Worm (Caenorhabditis elegans) whole organism, L2 larva: ENCODE measurements around the gene dao-3.
A peak's percentile ranks its signal among the peaks of the same experiment; 100 is the strongest.

Experiments used
- C34F6.9 ChIP-seq: fragments of 150-350 bp; optimal IDR thresholded peaks from 2 replicates; lab custom pipeline; 2014; ENCODE audit warnings: missing biosample characterization, missing genetic modification characterization
- F13H6.1 ChIP-seq: sonication (generic microtip); optimal IDR thresholded peaks from 2 replicates; lab custom pipeline; 2016; ENCODE audit warnings: missing genetic modification characterization, missing compliant biosample characterization
- Y55F3AM.14 ChIP-seq: fragments of 200-800 bp; sonication (Bioruptor generic); optimal IDR thresholded peaks from 2 replicates; lab custom pipeline; 2018; ENCODE audit warnings: mild to moderate bottlenecking, missing genetic modification characterization, missing compliant biosample characterization
- ZK546.5 ChIP-seq: sonication (generic microtip); optimal IDR thresholded peaks from 2 replicates; lab custom pipeline; 2017; ENCODE audit warnings: missing biosample characterization, missing genetic modification characterization
- aly-2 ChIP-seq: fragments of 150-350 bp; optimal IDR thresholded peaks from 2 replicates; lab custom pipeline; 2014; ENCODE audit warnings: missing biosample characterization, missing genetic modification characterization
- blmp-1 ChIP-seq: sonication (generic microtip); optimal IDR thresholded peaks from 2 replicates; lab custom pipeline; 2017; ENCODE audit warnings: missing genetic modification characterization, mild to moderate bottlenecking, missing compliant biosample characterization, antibody characterized with exemption, moderate library complexity; ENCODE audit not compliant: insufficient read depth
- ceh-16 ChIP-seq: fragments of 150-350 bp; optimal IDR thresholded peaks from 2 replicates; lab custom pipeline; 2014; ENCODE audit warnings: missing biosample characterization, missing genetic modification characterization
- ceh-82 ChIP-seq: fragments of 150-350 bp; optimal IDR thresholded peaks from 2 replicates; lab custom pipeline; 2014; ENCODE audit warnings: missing biosample characterization, missing genetic modification characterization
- crh-2 ChIP-seq: sonication (generic microtip); optimal IDR thresholded peaks from 2 replicates; lab custom pipeline; 2017; ENCODE audit warnings: missing biosample characterization, missing genetic modification characterization
- dmd-4 ChIP-seq: sonication (generic microtip); optimal IDR thresholded peaks from 2 replicates; lab custom pipeline; 2017; ENCODE audit warnings: missing biosample characterization, missing genetic modification characterization
- egl-27 ChIP-seq: sonication (generic microtip); optimal IDR thresholded peaks from 3 replicates; lab custom pipeline; 2017; ENCODE audit warnings: missing biosample characterization, missing genetic modification reagents, missing genetic modification characterization
- elt-1 ChIP-seq: fragments of 150-350 bp; optimal IDR thresholded peaks from 2 replicates; lab custom pipeline; 2014; ENCODE audit warnings: missing biosample characterization, missing genetic modification characterization
- fos-1 ChIP-seq: fragments of 150-350 bp; optimal IDR thresholded peaks from 2 replicates; lab custom pipeline; 2014; ENCODE audit warnings: missing biosample characterization, missing genetic modification characterization
- gmeb-1 ChIP-seq: fragments of 150-350 bp; optimal IDR thresholded peaks from 2 replicates; lab custom pipeline; 2014; ENCODE audit warnings: missing biosample characterization, missing genetic modification characterization
- lin-11 ChIP-seq: fragments of 150-350 bp; sonication (generic microtip); optimal IDR thresholded peaks from 2 replicates; lab custom pipeline; 2014; ENCODE audit warnings: missing biosample characterization, missing genetic modification characterization, inconsistent platforms, mixed read lengths
- lin-13 ChIP-seq: fragments of 150-350 bp; optimal IDR thresholded peaks from 2 replicates; lab custom pipeline; 2014; ENCODE audit warnings: missing biosample characterization, missing genetic modification reagents, missing genetic modification characterization
- lin-39 ChIP-seq: fragments of 150-350 bp; optimal IDR thresholded peaks from 2 replicates; lab custom pipeline; 2014; ENCODE audit warnings: missing biosample characterization, missing genetic modification reagents, missing genetic modification characterization
- lsy-2 ChIP-seq, 2 experiments: fragments of 150-350 bp in 1 of 2; sonication (generic microtip) in 1 of 2; optimal IDR thresholded peaks; 2 replicates each; lab custom pipeline; 2014 to 2017; ENCODE audit warnings: missing biosample characterization in 2 of 2, missing genetic modification characterization in 2 of 2
- mab-5 ChIP-seq: fragments of 150-350 bp; optimal IDR thresholded peaks from 2 replicates; lab custom pipeline; 2014; ENCODE audit warnings: missing biosample characterization, missing genetic modification characterization
- mbf-1 ChIP-seq: sonication (generic microtip); optimal IDR thresholded peaks from 2 replicates; lab custom pipeline; 2017; ENCODE audit warnings: missing biosample characterization, missing genetic modification characterization
- mdl-1 ChIP-seq, 2 experiments: fragments of 150-350 bp in 1 of 2; sonication (generic microtip) in 1 of 2; optimal IDR thresholded peaks; 2 replicates each; lab custom pipeline; 2017; ENCODE audit warnings: missing biosample characterization in 2 of 2, missing genetic modification characterization in 2 of 2
- nhr-10 ChIP-seq: sonication (generic microtip); optimal IDR thresholded peaks from 2 replicates; lab custom pipeline; 2017; ENCODE audit warnings: missing biosample characterization, missing genetic modification characterization
- nhr-12 ChIP-seq: fragments of 150-350 bp; optimal IDR thresholded peaks from 2 replicates; lab custom pipeline; 2014; ENCODE audit warnings: missing biosample characterization, missing genetic modification characterization
- nhr-129 ChIP-seq: fragments of 150-350 bp; optimal IDR thresholded peaks from 2 replicates; lab custom pipeline; 2014; ENCODE audit warnings: missing biosample characterization, missing genetic modification characterization
- nhr-23 ChIP-seq: fragments of 150-350 bp; optimal IDR thresholded peaks from 2 replicates; lab custom pipeline; 2014; ENCODE audit warnings: missing biosample characterization, missing genetic modification reagents, missing genetic modification characterization
- nhr-237 ChIP-seq: fragments of 150-350 bp; optimal IDR thresholded peaks from 2 replicates; lab custom pipeline; 2014; ENCODE audit warnings: missing biosample characterization, missing genetic modification characterization
- nhr-25 ChIP-seq: fragments of 150-350 bp; sonication (generic microtip); optimal IDR thresholded peaks from 3 replicates; lab custom pipeline; 2014; ENCODE audit warnings: missing biosample characterization, missing genetic modification characterization
- nhr-77 ChIP-seq: fragments of 150-350 bp; optimal IDR thresholded peaks from 2 replicates; lab custom pipeline; 2014; ENCODE audit warnings: missing biosample characterization, missing genetic modification characterization
- peb-1 ChIP-seq: fragments of 150-350 bp; optimal IDR thresholded peaks from 2 replicates; lab custom pipeline; 2014; ENCODE audit warnings: missing biosample characterization, missing genetic modification characterization
- skn-1 ChIP-seq: sonication (generic microtip); optimal IDR thresholded peaks from 2 replicates; lab custom pipeline; 2017; ENCODE audit warnings: missing biosample characterization, missing genetic modification characterization
- sma-9 ChIP-seq, 2 experiments: fragments of 150-350 bp in 1 of 2; sonication (generic microtip) in 1 of 2; optimal IDR thresholded peaks; 2 replicates each; lab custom pipeline; 2014 to 2016; ENCODE audit warnings: missing genetic modification characterization in 2 of 2, mild to moderate bottlenecking in 1 of 2, missing biosample characterization in 1 of 2, missing compliant biosample characterization in 1 of 2, missing genetic modification reagents in 1 of 2, moderate library complexity in 1 of 2
- snpc-4 ChIP-seq: fragments of 150-350 bp; optimal IDR thresholded peaks from 2 replicates; lab custom pipeline; 2014; ENCODE audit warnings: missing biosample characterization, missing genetic modification characterization
- unc-39 ChIP-seq: fragments of 150-350 bp; optimal IDR thresholded peaks from 2 replicates; lab custom pipeline; 2014; ENCODE audit warnings: missing biosample characterization, missing genetic modification characterization
- unc-55 ChIP-seq: fragments of 150-350 bp; sonication (generic microtip); optimal IDR thresholded peaks from 3 replicates; lab custom pipeline; 2014; ENCODE audit warnings: missing biosample characterization, missing genetic modification reagents, missing genetic modification characterization
- zag-1 ChIP-seq: fragments of 150-350 bp; optimal IDR thresholded peaks from 2 replicates; lab custom pipeline; 2014; ENCODE audit warnings: missing biosample characterization, missing genetic modification characterization
- ztf-1 ChIP-seq: fragments of 200-800 bp; sonication (Bioruptor generic); conservative IDR thresholded peaks from 2 replicates; pipeline ENCODE4 v1.3.6; 2022; ENCODE audit warnings: missing genetic modification characterization, missing compliant biosample characterization

The dao-3 gene

DNA sequence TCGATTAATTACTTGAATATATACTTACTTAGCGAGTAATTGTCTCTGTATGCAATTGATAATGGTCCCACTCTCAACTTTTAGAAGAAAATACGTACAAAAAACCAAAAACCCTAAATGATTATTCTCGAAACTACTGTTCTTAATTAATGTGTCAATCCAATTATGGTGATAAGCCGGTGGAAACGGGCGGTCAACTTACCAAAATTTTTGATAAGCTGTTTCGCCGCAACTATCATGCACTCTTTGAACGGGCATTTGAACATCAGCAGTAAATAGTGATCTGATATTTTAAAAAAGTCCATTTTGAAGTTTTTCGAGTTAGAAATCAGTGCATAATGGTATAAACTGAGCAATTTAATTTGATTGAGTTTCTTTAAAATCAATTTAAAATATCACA, 8.0 kb downstream of the dao-3 start:
- TF ChIP-seq fos-1 (tag; lab: Kevin White, UChicago) = peak; percentile 11
- no peak for TF ChIP-seq egl-27 (tag; lab: Kevin White, UChicago)

DNA sequence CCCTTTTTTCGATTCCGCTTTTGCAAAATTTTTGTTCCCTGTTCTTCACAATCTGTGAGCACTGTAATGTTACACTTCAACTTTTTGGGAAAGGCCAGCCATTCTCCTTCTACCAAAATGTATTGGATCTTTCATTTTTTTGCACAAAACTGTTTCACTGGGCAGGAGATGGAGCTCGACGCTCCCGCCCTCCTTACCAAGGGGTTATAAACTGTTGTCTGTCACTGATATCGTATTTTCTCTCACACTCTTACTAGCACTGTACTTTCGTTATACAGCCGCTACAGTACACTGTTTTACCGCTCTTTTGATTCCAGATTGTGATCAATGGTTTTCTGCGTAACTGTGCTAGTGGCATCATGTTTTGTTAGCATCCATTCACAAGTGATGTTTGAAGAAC, 8.6 kb downstream of the dao-3 start, which contains the start of gene C46F2.1:
Gene C46F2.1, plus strand, starts transcription at position 301 of the 400 bp plus-strand sequence.
- TF ChIP-seq nhr-10 = no peak
- TF ChIP-seq nhr-12 (tag; lab: Kevin White, UChicago) = no peak

DNA sequence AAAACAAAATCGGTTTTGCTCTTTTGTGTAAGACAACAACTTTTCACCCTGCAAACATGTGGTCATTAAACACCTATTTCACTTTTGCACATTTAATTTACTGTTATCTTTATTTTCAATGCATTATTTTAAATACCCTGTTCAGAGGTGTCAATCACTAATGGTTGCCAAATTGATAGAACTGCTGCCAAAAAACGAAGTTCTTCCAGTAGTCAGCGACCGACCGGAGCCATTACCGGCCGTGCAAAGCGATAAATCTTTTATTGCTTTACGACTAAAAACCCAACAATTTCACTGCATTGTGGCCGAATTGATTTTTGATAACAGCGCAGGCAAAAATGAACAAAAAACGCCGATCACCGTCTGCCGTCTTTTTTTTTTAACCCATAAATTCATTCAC, 11.8 kb downstream of the dao-3 start:
- TF ChIP-seq nhr-129 = no peak
- TF ChIP-seq mdl-1 (tag; optimal IDR thresholded peaks at IDR 0.05; lab: Kevin White, UChicago) = no peak
- TF ChIP-seq ZK546.5 (tag; lab: Kevin White, UChicago) = no peak
- no peak for TF ChIP-seq peb-1 (tag; lab: Kevin White, UChicago)
- TF ChIP-seq nhr-23 (tag; lab: Kevin White, UChicago) = no peak
- TF ChIP-seq aly-2 = no peak
- no peak for TF ChIP-seq nhr-237
- TF ChIP-seq gmeb-1 = no peak
- TF ChIP-seq nhr-25 (tag; lab: Kevin White, UChicago) = no peak
- no peak for TF ChIP-seq unc-39 (tag; lab: Kevin White, UChicago)
- TF ChIP-seq sma-9 (GFP tag; optimal IDR thresholded peaks at IDR 0.05; lab: Kevin White, UChicago) = no peak
- no peak for TF ChIP-seq sma-9 (tag; optimal IDR thresholded peaks at IDR 0.05; lab: Kevin White, UChicago)
- no peak for TF ChIP-seq elt-1 (tag; lab: Kevin White, UChicago)
- TF ChIP-seq lin-11 (tag; lab: Kevin White, UChicago) = no peak

DNA sequence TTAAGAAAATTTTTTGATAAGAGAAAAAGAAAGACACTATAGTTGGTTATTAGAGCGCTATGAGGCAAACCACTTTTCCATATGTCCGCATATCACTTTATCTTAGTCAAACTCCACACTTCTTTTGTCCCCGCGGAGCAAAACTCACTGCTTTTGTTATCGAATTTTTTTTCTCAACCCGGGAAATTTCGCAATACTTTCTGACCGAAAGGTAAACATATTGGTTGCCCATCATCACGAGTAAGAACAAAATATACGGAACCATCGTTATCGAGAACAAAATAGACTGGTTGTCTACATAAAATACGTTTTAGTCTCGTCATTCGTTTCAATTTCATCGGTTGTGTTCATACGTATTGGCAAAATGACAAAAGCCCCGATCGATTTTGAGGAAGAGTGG, 17.1 kb downstream of the dao-3 start, which contains the start of gene C18A11.1:
Gene C18A11.1, plus strand, starts transcription at position 36 of the 400 bp plus-strand sequence.
- TF ChIP-seq lin-39 (tag; lab: Kevin White, UChicago) = no peak
- peak; percentile 40 for TF ChIP-seq F13H6.1 (tag; lab: Kevin White, UChicago)
- peak; percentile 40 for TF ChIP-seq crh-2 (tag; lab: Kevin White, UChicago)
- TF ChIP-seq fos-1 (tag; lab: Kevin White, UChicago) = peak; percentile 29
- TF ChIP-seq nhr-10 = no peak
- peak; percentile 49 for TF ChIP-seq gmeb-1
- peak; percentile 35 for TF ChIP-seq nhr-129
- no peak for TF ChIP-seq lin-13 (GFP tag; lab: Kevin White, UChicago)

DNA sequence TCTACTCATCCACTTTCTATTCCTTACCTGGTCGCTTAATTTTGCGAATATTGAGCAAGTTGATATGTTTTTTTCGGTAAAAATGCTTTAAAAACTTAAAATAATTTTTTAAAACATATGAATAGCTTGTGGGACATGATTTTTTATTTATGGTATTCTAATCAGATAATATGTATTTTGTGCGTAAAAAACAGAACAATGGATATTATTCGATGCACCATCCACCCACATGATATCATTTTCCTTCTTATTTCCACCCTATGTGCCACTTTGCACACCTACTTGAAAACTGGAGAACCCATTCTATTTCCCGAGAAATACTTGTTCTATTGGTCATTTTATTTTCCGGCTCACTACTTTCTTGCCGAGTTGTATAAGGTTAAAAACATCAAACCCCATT, 19.1 kb downstream of the dao-3 start, which contains the start of gene C18A11.2:
Gene C18A11.2, plus strand, starts transcription at position 301 of the 400 bp plus-strand sequence.
- TF ChIP-seq unc-39 (tag; lab: Kevin White, UChicago) = no peak
- no peak for TF ChIP-seq lin-13 (GFP tag; lab: Kevin White, UChicago)
- TF ChIP-seq blmp-1 (tag; lab: Kevin White, UChicago) = no peak
- TF ChIP-seq Y55F3AM.14 = no peak
- TF ChIP-seq lin-39 (tag; lab: Kevin White, UChicago) = no peak
- TF ChIP-seq, all 48 proteins: peak for 0

DNA sequence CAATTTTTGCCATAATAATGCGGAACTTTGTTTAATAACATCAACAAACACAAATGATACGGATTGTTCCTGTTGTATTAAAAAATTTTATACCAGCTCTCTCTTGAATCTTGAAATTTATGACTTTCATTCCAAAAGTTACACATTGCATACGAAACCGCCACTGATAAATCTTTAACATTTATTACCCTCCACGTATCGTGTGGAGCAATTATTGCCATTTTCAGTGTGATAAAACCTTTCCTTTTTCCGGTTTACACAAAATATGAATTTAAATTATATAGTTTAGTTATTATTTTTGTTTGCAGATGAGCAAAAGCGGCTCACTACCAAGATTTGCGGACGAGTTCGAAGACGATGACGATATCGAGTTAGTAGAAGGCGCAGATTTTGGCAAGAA, 25.5 kb downstream of the dao-3 start, which contains the start of gene C18A11.3:
Gene C18A11.3, plus strand, starts transcription at position 301 of the 400 bp plus-strand sequence.
- TF ChIP-seq fos-1 (tag; lab: Kevin White, UChicago) = peak; percentile 24
- TF ChIP-seq mbf-1 = no peak
- no peak for TF ChIP-seq nhr-77
- no peak for TF ChIP-seq unc-55
- no peak for TF ChIP-seq lin-11 (tag; lab: Kevin White, UChicago)
- TF ChIP-seq ceh-16 (tag; lab: Kevin White, UChicago) = no peak
- TF ChIP-seq snpc-4 = no peak

DNA sequence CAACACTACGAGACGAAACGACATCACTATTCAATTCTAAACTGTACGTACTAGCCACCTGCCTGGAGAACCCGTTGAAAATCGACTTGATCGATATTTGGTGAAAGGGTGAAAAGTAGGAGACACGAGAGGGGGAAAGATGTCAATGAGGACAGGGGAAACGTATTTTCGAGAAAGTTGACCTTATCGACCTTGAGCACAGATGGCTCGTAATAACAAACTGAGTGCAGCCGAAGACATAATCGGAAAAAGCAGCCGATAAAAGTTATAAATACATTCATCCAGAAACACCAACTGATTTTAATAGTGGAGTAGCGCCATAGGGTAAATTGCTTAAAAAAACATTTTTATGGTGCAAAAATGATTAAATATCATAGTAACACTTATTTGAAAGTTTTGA, 26.4 kb downstream of the dao-3 start:
- TF ChIP-seq sma-9 (GFP tag; optimal IDR thresholded peaks at IDR 0.05; lab: Kevin White, UChicago) (no peak), sma-9 (tag; optimal IDR thresholded peaks at IDR 0.05; lab: Kevin White, UChicago) (no peak), lsy-2 (tag; optimal IDR thresholded peaks at IDR 0.05; lab: Kevin White, UChicago) (no peak), lin-13 (GFP tag; lab: Kevin White, UChicago) (no peak), C34F6.9 (tag; lab: Kevin White, UChicago) (no peak), dmd-4 (no peak), unc-55 (no peak), unc-39 (tag; lab: Kevin White, UChicago) (no peak), nhr-25 (tag; lab: Kevin White, UChicago) (no peak), mab-5 (tag; lab: Kevin White, UChicago) (no peak), crh-2 (tag; lab: Kevin White, UChicago) (no peak), Y55F3AM.14 (no peak), zag-1 (tag; lab: Kevin White, UChicago) (no peak), lin-11 (tag; lab: Kevin White, UChicago) (no peak), skn-1 (tag; lab: Kevin White, UChicago) (no peak), F13H6.1 (tag; lab: Kevin White, UChicago) (no peak), blmp-1 (tag; lab: Kevin White, UChicago) (no peak), gmeb-1 (no peak), ceh-82 (tag; lab: Kevin White, UChicago) (no peak), ztf-1 (GFP tag; lab: Robert Waterston, UW) (no peak)
